Fruit fly (Drosophila melanogaster) whole organism, embryonic: ENCODE results near the gene Rtnl1.

Source experiments
- CG10274 ChIP-seq: fragments of 200-800 bp; sonication (Bioruptor generic); optimal IDR thresholded peaks from 3 replicates; lab custom pipeline; 2017; ENCODE audit warnings: missing biosample characterization, mild to moderate bottlenecking, missing genetic modification characterization
- CG10543 ChIP-seq: fragments of 200-800 bp; sonication (Bioruptor generic); optimal IDR thresholded peaks from 3 replicates; lab custom pipeline; 2017; ENCODE audit warnings: missing biosample characterization, mild to moderate bottlenecking, missing genetic modification characterization, moderate library complexity
- CG11085 ChIP-seq: fragments of 200-800 bp; sonication (Bioruptor generic); IDR thresholded peaks from 2 replicates; pipeline ENCODE4 v1.3.6; 2022; ENCODE audit warnings: missing biosample characterization, missing genetic modification characterization
- CG11560 ChIP-seq: fragments of 200-800 bp; sonication (Bioruptor generic); IDR thresholded peaks from 3 replicates; pipeline ENCODE4 v1.3.6; 2022; ENCODE audit warnings: missing biosample characterization, missing genetic modification characterization
- CG12299 ChIP-seq: fragments of 200-800 bp; sonication (Bioruptor generic); optimal IDR thresholded peaks from 2 replicates; lab custom pipeline; 2018; ENCODE audit warnings: missing biosample characterization, mild to moderate bottlenecking, missing genetic modification characterization
- CG13123 ChIP-seq: fragments of 200-800 bp; sonication (Bioruptor generic); optimal IDR thresholded peaks from 2 replicates; lab custom pipeline; 2016; ENCODE audit warnings: missing biosample characterization, missing genetic modification characterization
- CG15011 ChIP-seq: fragments of 200-800 bp; sonication (Bioruptor generic); optimal IDR thresholded peaks from 3 replicates; lab custom pipeline; 2018; ENCODE audit warnings: missing biosample characterization, mild to moderate bottlenecking, missing genetic modification characterization
- CG16863 ChIP-seq: fragments of 200-800 bp; sonication (Bioruptor generic); optimal IDR thresholded peaks from 3 replicates; lab custom pipeline; 2016; ENCODE audit warnings: missing biosample characterization, missing genetic modification characterization
- CG17359 ChIP-seq: fragments of 200-800 bp; sonication (Bioruptor generic); optimal IDR thresholded peaks from 3 replicates; lab custom pipeline; 2018; ENCODE audit warnings: missing biosample characterization, mild to moderate bottlenecking, missing genetic modification characterization, moderate library complexity
- CG17612 ChIP-seq: fragments of 200-800 bp; sonication (Bioruptor generic); IDR thresholded peaks from 2 replicates; pipeline ENCODE4 v1.3.6; 2022; ENCODE audit warnings: missing biosample characterization, missing genetic modification characterization
- CG30403 ChIP-seq: fragments of 200-800 bp; sonication (Bioruptor generic); optimal IDR thresholded peaks from 3 replicates; lab custom pipeline; 2016; ENCODE audit warnings: missing biosample characterization, missing genetic modification characterization
- CG31224 ChIP-seq: fragments of 200-800 bp; sonication (Bioruptor generic); IDR thresholded peaks from 2 replicates; pipeline ENCODE4 v1.3.6; 2022; ENCODE audit warnings: missing biosample characterization, missing genetic modification characterization
- CG34376 ChIP-seq: fragments of 200-800 bp; sonication (Bioruptor generic); optimal IDR thresholded peaks from 2 replicates; lab custom pipeline; 2018; ENCODE audit warnings: missing biosample characterization, mild to moderate bottlenecking, missing genetic modification characterization
- CG4730 ChIP-seq: fragments of 200-800 bp; sonication (Bioruptor generic); IDR thresholded peaks from 2 replicates; pipeline ENCODE4 v1.3.6; 2022; ENCODE audit warnings: missing biosample characterization, missing genetic modification characterization
- CG6791 ChIP-seq: fragments of 200-800 bp; sonication (Bioruptor generic); IDR thresholded peaks from 3 replicates; pipeline ENCODE4 v1.3.6; 2022; ENCODE audit warnings: missing biosample characterization, missing genetic modification characterization; ENCODE audit not compliant: partially characterized antibody
- CG7987 ChIP-seq: fragments of 200-800 bp; sonication (Bioruptor generic); optimal IDR thresholded peaks from 2 replicates; lab custom pipeline; 2018; ENCODE audit warnings: missing biosample characterization, mild to moderate bottlenecking, missing genetic modification characterization, moderate library complexity
- CG8281 ChIP-seq: fragments of 200-800 bp; sonication (Bioruptor generic); optimal IDR thresholded peaks from 2 replicates; lab custom pipeline; 2018; ENCODE audit warnings: missing biosample characterization, mild to moderate bottlenecking, missing genetic modification characterization, moderate library complexity
- CG8944 ChIP-seq: fragments of 200-800 bp; sonication (Bioruptor generic); optimal IDR thresholded peaks from 3 replicates; lab custom pipeline; 2016; ENCODE audit warnings: missing biosample characterization, missing genetic modification characterization
- CG9876 ChIP-seq: fragments of 200-800 bp; sonication (Bioruptor generic); optimal IDR thresholded peaks from 2 replicates; lab custom pipeline; 2016; ENCODE audit warnings: missing biosample characterization, missing genetic modification characterization
- Dad ChIP-seq: fragments of 200-800 bp; sonication (Bioruptor generic); optimal IDR thresholded peaks from 3 replicates; lab custom pipeline; 2016; ENCODE audit warnings: missing biosample characterization, missing genetic modification characterization
- Deaf1 ChIP-seq: fragments of 200-800 bp; optimal IDR thresholded peaks from 3 replicates; lab custom pipeline; 2019; ENCODE audit warnings: missing biosample characterization, mild to moderate bottlenecking, missing genetic modification characterization, moderate library complexity
- Doc2 ChIP-seq: fragments of 200-800 bp; sonication (Bioruptor generic); IDR thresholded peaks from 2 replicates; pipeline ENCODE4 v1.3.6; 2022; ENCODE audit warnings: missing biosample characterization, missing genetic modification characterization
- Dp ChIP-seq: fragments of 200-800 bp; sonication (Bioruptor generic); optimal IDR thresholded peaks from 2 replicates; lab custom pipeline; 2018; ENCODE audit warnings: missing biosample characterization, mild to moderate bottlenecking, missing genetic modification characterization, moderate library complexity
- Eip74EF ChIP-seq, 2 experiments: fragments of 200-800 bp in 1 of 2; fragments of >200 bp in 1 of 2; sonication (Bioruptor generic) in 1 of 2; optimal IDR thresholded peaks; 2 replicates each; lab custom pipeline; 2017 to 2019; ENCODE audit warnings: missing biosample characterization in 2 of 2, missing genetic modification characterization in 2 of 2, mild to moderate bottlenecking in 1 of 2, moderate library complexity in 1 of 2
- Elba2 ChIP-seq: fragments of 200-800 bp; sonication (Bioruptor generic); optimal IDR thresholded peaks from 3 replicates; lab custom pipeline; 2016; ENCODE audit warnings: missing biosample characterization, missing genetic modification characterization
- Ets65A ChIP-seq: fragments of 200-800 bp; sonication (Bioruptor generic); peaks from one replicate; lab custom pipeline; 2016; ENCODE audit warnings: missing biosample characterization, missing genetic modification characterization
- Fer1 ChIP-seq: fragments of 200-800 bp; sonication (Bioruptor generic); optimal IDR thresholded peaks from 2 replicates; lab custom pipeline; 2017; ENCODE audit warnings: missing biosample characterization, mild to moderate bottlenecking, missing genetic modification characterization
- Fer3 ChIP-seq: fragments of 200-800 bp; sonication (Bioruptor generic); optimal IDR thresholded peaks from 2 replicates; lab custom pipeline; 2018; ENCODE audit warnings: missing biosample characterization, mild to moderate bottlenecking, missing genetic modification characterization, moderate library complexity
- Hand ChIP-seq: fragments of 200-800 bp; sonication (Bioruptor generic); optimal IDR thresholded peaks from 2 replicates; lab custom pipeline; 2017; ENCODE audit warnings: mild to moderate bottlenecking, missing biosample characterization, missing genetic modification reagents, missing genetic modification characterization
- HmgD ChIP-seq: fragments of 200-800 bp; sonication (Bioruptor generic); optimal IDR thresholded peaks from 3 replicates; lab custom pipeline; 2016; ENCODE audit warnings: missing biosample characterization, missing genetic modification characterization
- Hsf ChIP-seq: fragments of 200-800 bp; sonication (Bioruptor generic); optimal IDR thresholded peaks from 3 replicates; lab custom pipeline; 2016; ENCODE audit warnings: missing biosample characterization, missing genetic modification characterization
- Mrtf ChIP-seq: fragments of 200-800 bp; sonication (Bioruptor generic); IDR thresholded peaks from 3 replicates; pipeline ENCODE4 v1.3.6; 2022; ENCODE audit warnings: missing biosample characterization, missing genetic modification characterization
- Myb ChIP-seq: fragments of 200-800 bp; sonication (Bioruptor generic); optimal IDR thresholded peaks from 2 replicates; lab custom pipeline; 2016; ENCODE audit warnings: missing biosample characterization, missing genetic modification characterization
- NFAT ChIP-seq: fragments of 200-800 bp; sonication (Bioruptor generic); IDR thresholded peaks from 2 replicates; pipeline ENCODE4 v1.3.6; 2022; ENCODE audit warnings: missing biosample characterization, missing genetic modification characterization
- Nf-YB ChIP-seq: fragments of 200-800 bp; sonication (Bioruptor generic); optimal IDR thresholded peaks from 3 replicates; lab custom pipeline; 2019; ENCODE audit warnings: missing biosample characterization, mild to moderate bottlenecking, missing genetic modification characterization, moderate library complexity
- Nf-YC ChIP-seq: fragments of 200-800 bp; optimal IDR thresholded peaks from 3 replicates; lab custom pipeline; 2019; ENCODE audit warnings: missing biosample characterization, mild to moderate bottlenecking, missing genetic modification characterization, moderate library complexity
- Ravus ChIP-seq: fragments of 200-800 bp; sonication (Bioruptor generic); IDR thresholded peaks from 2 replicates; pipeline ENCODE4 v1.3.6; 2022; ENCODE audit warnings: missing biosample characterization, missing genetic modification characterization
- Side ChIP-seq: fragments of 200-800 bp; sonication (Bioruptor generic); optimal IDR thresholded peaks from 2 replicates; lab custom pipeline; 2016; ENCODE audit warnings: missing biosample characterization, missing genetic modification characterization
- Vsx1 ChIP-seq: fragments of 200-800 bp; sonication (Bioruptor generic); optimal IDR thresholded peaks from 2 replicates; lab custom pipeline; 2017; ENCODE audit warnings: missing biosample characterization, mild to moderate bottlenecking, missing genetic modification characterization, missing genetic modification reagents
- dan ChIP-seq: fragments of 200-800 bp; sonication (Bioruptor generic); IDR thresholded peaks from 2 replicates; pipeline ENCODE4 v1.3.6; 2022; ENCODE audit warnings: missing biosample characterization, missing genetic modification characterization
- fu2 ChIP-seq: fragments of 200-800 bp; sonication (Bioruptor generic); optimal IDR thresholded peaks from 2 replicates; lab custom pipeline; 2016; ENCODE audit warnings: missing biosample characterization, missing genetic modification characterization
- gce ChIP-seq: fragments of 200-800 bp; sonication (Bioruptor generic); IDR thresholded peaks from 3 replicates; pipeline ENCODE4 v1.3.6; 2022; ENCODE audit warnings: missing biosample characterization, missing genetic modification characterization
- nerfin-1 ChIP-seq: fragments of 200-800 bp; sonication (Bioruptor generic); optimal IDR thresholded peaks from 3 replicates; lab custom pipeline; 2019; ENCODE audit warnings: missing biosample characterization, mild to moderate bottlenecking, missing genetic modification characterization, moderate library complexity
- nerfin-2 ChIP-seq: fragments of 200-800 bp; sonication (Bioruptor generic); IDR thresholded peaks from 2 replicates; pipeline ENCODE4 v1.3.6; 2022; ENCODE audit warnings: missing biosample characterization, missing genetic modification characterization; ENCODE audit not compliant: partially characterized antibody
- odd ChIP-seq: fragments of 200-800 bp; sonication (Bioruptor generic); optimal IDR thresholded peaks from 2 replicates; lab custom pipeline; 2017; ENCODE audit warnings: missing biosample characterization, mild to moderate bottlenecking, missing genetic modification characterization
- phol ChIP-seq: fragments of 200-800 bp; sonication (Bioruptor generic); optimal IDR thresholded peaks from 3 replicates; lab custom pipeline; 2018; ENCODE audit warnings: missing biosample characterization, mild to moderate bottlenecking, missing genetic modification characterization, moderate library complexity
- pzg ChIP-seq: fragments of 200-800 bp; sonication (Bioruptor generic); optimal IDR thresholded peaks from 3 replicates; lab custom pipeline; 2018; ENCODE audit warnings: missing biosample characterization, mild to moderate bottlenecking, missing genetic modification characterization, moderate library complexity
- run ChIP-seq: fragments of 200-800 bp; sonication (Bioruptor generic); optimal IDR thresholded peaks from 3 replicates; lab custom pipeline; 2018; ENCODE audit warnings: missing biosample characterization, mild to moderate bottlenecking, missing genetic modification characterization
- sens ChIP-seq: fragments of 200-800 bp; sonication (Bioruptor generic); peaks from one replicate; lab custom pipeline; 2016; ENCODE audit warnings: missing biosample characterization, missing genetic modification characterization
- seq ChIP-seq: fragments of 200-800 bp; sonication (Bioruptor generic); IDR thresholded peaks from 2 replicates; pipeline ENCODE4 v1.3.6; 2022; ENCODE audit warnings: missing biosample characterization, missing genetic modification characterization
- sob ChIP-seq: fragments of 200-800 bp; sonication (Bioruptor generic); IDR thresholded peaks from 2 replicates; pipeline ENCODE4 v1.3.6; 2022; ENCODE audit warnings: missing biosample characterization, missing genetic modification characterization
- twi ChIP-seq: fragments of 200-800 bp; optimal IDR thresholded peaks from 2 replicates; lab custom pipeline; 2019; ENCODE audit warnings: missing biosample characterization, mild to moderate bottlenecking, missing genetic modification characterization, moderate library complexity
- tx ChIP-seq: fragments of 200-800 bp; sonication (Bioruptor generic); optimal IDR thresholded peaks from 2 replicates; lab custom pipeline; 2016; ENCODE audit warnings: missing biosample characterization, missing genetic modification characterization
- vfl ChIP-seq: fragments of 200-800 bp; sonication (Bioruptor generic); optimal IDR thresholded peaks from 2 replicates; lab custom pipeline; 2016; ENCODE audit warnings: missing biosample characterization, missing genetic modification characterization

Gene Rtnl1

DNA sequence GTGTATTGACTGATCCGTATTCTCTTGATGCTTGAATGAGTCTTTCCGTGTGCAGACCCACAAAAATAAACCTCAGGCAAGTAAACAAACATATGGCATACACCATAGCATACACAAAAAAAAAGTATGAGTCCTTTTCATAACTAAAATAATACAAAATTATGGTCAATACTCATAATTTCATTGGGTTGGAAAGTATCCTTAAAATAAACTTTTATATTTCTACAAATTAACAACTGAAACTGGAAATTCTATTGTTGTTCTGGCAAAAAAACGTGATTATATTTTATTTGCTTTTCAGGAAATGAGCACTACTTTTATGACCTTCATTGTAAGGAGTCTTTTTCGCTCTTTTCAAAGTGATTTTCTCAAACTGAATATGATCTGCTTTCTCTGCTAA, 32.6 kb upstream of the Rtnl1 start (continued):
- TF ChIP-seq CG13123 (GFP tag; lab: Kevin White, UChicago) (no peak), Vsx1 (GFP tag; lab: Kevin White, UChicago) (no peak), Myb (no peak), CG17359 (peak; percentile 31), Fer3 (tag; lab: Kevin White, UChicago) (peak; percentile 11), HmgD (GFP tag; lab: Kevin White, UChicago) (no peak), CG16863 (GFP tag; lab: Kevin White, UChicago) (peak; percentile 9), CG30403 (GFP tag; lab: Kevin White, UChicago) (peak; percentile 4), CG9876 (no peak), CG11560 (tag; lab: Robert Waterston, UW) (no peak), dan (no peak), CG15011 (GFP tag; lab: Kevin White, UChicago) (no peak), NFAT (no peak), Ravus (GFP tag; lab: Robert Waterston, UW) (no peak), CG4730 (GFP tag; lab: Robert Waterston, UW) (no peak), tx (GFP tag; lab: Kevin White, UChicago) (no peak), CG31224 (no peak), seq (GFP tag; lab: Robert Waterston, UW) (no peak), CG17612 (GFP tag; lab: Robert Waterston, UW) (no peak), sens (peak; percentile 88), Side (no peak), Ets65A (GFP tag; lab: Kevin White, UChicago) (no peak), Doc2 (GFP tag; lab: Robert Waterston, UW) (no peak), vfl (no peak), gce (GFP tag; lab: Robert Waterston, UW) (no peak), phol (tag; lab: Kevin White, UChicago) (peak; percentile 57), twi (tag; lab: Kevin White, UChicago) (peak; percentile 73), Dad (GFP tag; lab: Kevin White, UChicago) (no peak), CG10274 (GFP tag; lab: Kevin White, UChicago) (no peak), sob (GFP tag; lab: Robert Waterston, UW) (no peak), fu2 (no peak), Hsf (GFP tag; lab: Kevin White, UChicago) (no peak), nerfin-2 (no peak), Mrtf (GFP tag; lab: Robert Waterston, UW) (no peak), Eip74EF (GFP tag; optimal IDR thresholded peaks at IDR 0.05; lab: Kevin White, UChicago) (no peak), odd (no peak), CG12299 (no peak)
- TF ChIP-seq, all 482 proteins: peak for 66

DNA sequence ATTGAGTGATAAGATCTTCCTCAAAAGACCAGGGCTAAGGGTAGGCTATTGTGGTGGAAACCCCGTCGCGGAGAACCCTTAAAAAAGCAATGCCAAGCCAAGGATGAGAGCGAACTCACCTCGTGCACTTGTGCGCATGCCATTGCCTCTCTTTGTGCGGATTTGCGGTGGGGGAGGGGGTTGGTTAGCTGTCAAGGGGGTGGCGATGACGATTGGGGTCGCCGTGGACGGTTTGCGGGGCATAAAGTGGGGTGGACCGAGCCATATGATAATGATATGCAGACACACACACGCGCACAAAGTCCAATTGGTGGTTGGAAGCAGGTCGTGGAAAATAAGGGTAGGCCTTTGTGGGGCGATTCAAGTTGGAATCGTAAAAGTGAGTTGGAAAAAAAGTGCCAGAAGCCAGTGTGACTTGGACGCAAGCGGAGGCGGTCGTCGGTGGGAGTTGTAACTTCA, 27.9 kb upstream of the Rtnl1 start, which contains the start of the genes CG14042 and SP555:
Gene CG14042 (plus strand): TSS at position 308 of the 459 bp plus-strand sequence.
Gene SP555 (plus strand): TSS at position 308 of the 459 bp plus-strand sequence.
- no peak for TF ChIP-seq CG11085 (GFP tag; lab: Robert Waterston, UW)
- peak; percentile 52 for TF ChIP-seq Nf-YB (GFP tag; lab: Kevin White, UChicago)
- TF ChIP-seq pzg (GFP tag; lab: Kevin White, UChicago) = peak; percentile 20
- TF ChIP-seq Fer1 (GFP tag; lab: Kevin White, UChicago) = peak; percentile 9
- peak; percentile 71 for TF ChIP-seq nerfin-1
- no peak for TF ChIP-seq CG10543 (GFP tag; lab: Kevin White, UChicago)
- peak; percentile 93 for TF ChIP-seq seq (GFP tag; lab: Robert Waterston, UW)
- no peak for TF ChIP-seq run (tag; lab: Kevin White, UChicago)
- TF ChIP-seq Nf-YC (tag; lab: Kevin White, UChicago) = peak; percentile 86
- 0 out of 3 replicates have a peak, but pooled peaks have one; percentile 41 for TF ChIP-seq CG6791 (GFP tag; lab: Robert Waterston, UW)
- no peak for TF ChIP-seq CG7987 (GFP tag; lab: Kevin White, UChicago)
- TF ChIP-seq CG34376 (GFP tag; lab: Kevin White, UChicago) = peak; percentile 30
- no peak for TF ChIP-seq Dp (GFP tag; lab: Kevin White, UChicago)
- peak; percentile 56 for TF ChIP-seq Deaf1 (tag; lab: Kevin White, UChicago)
- peak; percentile 19 for TF ChIP-seq Hand (GFP tag; lab: Kevin White, UChicago)
- TF ChIP-seq CG8281 (tag; lab: Kevin White, UChicago) = no peak
- no peak for TF ChIP-seq CG8944
- TF ChIP-seq Elba2 (GFP tag; lab: Kevin White, UChicago) = no peak
